Fruit fly (Drosophila melanogaster): Measurements from ENCODE around the gene SPoCk.

dm6 chr3L:22721991-22722390 is 27.3 kb upstream of the SPoCk start, which contains the start of gene CG14451:
- TF ChIP-seq Sp1 (GFP tag; optimal IDR thresholded peaks at IDR 0.05): no peak
- no peak for TF ChIP-seq tai (GFP tag; optimal IDR thresholded peaks at IDR 0.05)
- TF ChIP-seq br (GFP tag; optimal IDR thresholded peaks at IDR 0.05): no peak
- no peak for TF ChIP-seq Myc (optimal IDR thresholded peaks at IDR 0.05)
- TF ChIP-seq psq (GFP tag; optimal IDR thresholded peaks at IDR 0.05): no peak
- no peak for TF ChIP-seq CG9705 (GFP tag; optimal IDR thresholded peaks at IDR 0.05)

Data from whole organism, wandering third instar larva.